Fruit fly (Drosophila melanogaster) Kc167 (cell line): ENCODE measurements around the gene CG13771.

Source experiments
- Myc ChIP-seq: fragments of >200 bp; optimal IDR thresholded peaks from 2 replicates; lab custom pipeline; 2017; ENCODE audit warnings: missing external identifiers
- insv ChIP-seq: fragments of >200 bp; optimal IDR thresholded peaks from 3 replicates; lab custom pipeline; 2018; ENCODE audit warnings: missing external identifiers

DNA sequence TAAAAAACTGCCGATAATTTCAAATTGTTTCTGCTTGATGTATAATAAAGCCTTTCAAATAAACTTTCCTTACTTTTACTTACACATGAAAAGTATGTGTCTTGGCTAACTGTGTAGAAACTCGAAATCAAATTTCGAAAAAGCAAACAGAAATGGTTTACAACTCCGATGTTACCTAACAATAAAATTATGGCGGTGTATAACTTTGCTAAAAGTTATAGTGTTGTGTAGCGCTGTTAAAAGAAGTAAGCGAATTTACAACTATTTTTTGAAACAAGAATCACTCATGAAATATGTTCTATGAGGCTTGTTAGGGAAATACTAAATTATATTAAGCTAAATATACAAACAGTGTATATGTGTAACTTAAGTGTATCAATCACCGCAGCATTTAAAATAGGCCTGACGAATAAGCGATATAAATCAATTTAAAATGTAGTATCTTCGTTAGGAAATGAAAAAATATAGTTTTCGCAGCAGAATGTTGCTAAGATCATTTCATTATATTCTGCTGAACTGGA is 40.7 kb downstream of the CG13771 start, which contains the start of gene CG34345:
- no peak for TF ChIP-seq Myc (lab: Kevin White, UChicago)
- no peak for TF ChIP-seq insv
